Fruit fly (Drosophila melanogaster) whole organism, embryonic: ENCODE data around the gene kay.

Experiments used
- Bdp1 ChIP-seq: fragments of 200-800 bp; sonication (Bioruptor generic); optimal IDR thresholded peaks from 3 replicates; lab custom pipeline; 2016; ENCODE audit warnings: missing biosample characterization, missing genetic modification characterization
- CG1024 ChIP-seq: fragments of 200-800 bp; sonication (Bioruptor generic); IDR thresholded peaks from 2 replicates; pipeline ENCODE4 v1.3.6; 2022; ENCODE audit warnings: missing biosample characterization, missing genetic modification characterization
- CG10321 ChIP-seq: fragments of 200-800 bp; sonication (Bioruptor generic); IDR thresholded peaks from 2 replicates; pipeline ENCODE4 v1.3.6; 2022; ENCODE audit warnings: missing biosample characterization, missing genetic modification characterization
- CG10431 ChIP-seq: fragments of 200-800 bp; sonication (Bioruptor generic); optimal IDR thresholded peaks from 3 replicates; lab custom pipeline; 2018; ENCODE audit warnings: missing biosample characterization, mild to moderate bottlenecking, missing genetic modification characterization
- CG10654 ChIP-seq: fragments of 200-800 bp; sonication (Bioruptor generic); optimal IDR thresholded peaks from 2 replicates; lab custom pipeline; 2016; ENCODE audit warnings: missing biosample characterization, missing genetic modification characterization
- CG12155 ChIP-seq: fragments of 200-800 bp; sonication (Bioruptor generic); optimal IDR thresholded peaks from 3 replicates; lab custom pipeline; 2016; ENCODE audit warnings: missing biosample characterization, missing genetic modification characterization
- CG12942 ChIP-seq: fragments of 200-800 bp; sonication (Bioruptor generic); optimal IDR thresholded peaks from 3 replicates; lab custom pipeline; 2016; ENCODE audit warnings: missing biosample characterization, missing genetic modification characterization
- CG16815 ChIP-seq: fragments of 200-800 bp; sonication (Bioruptor generic); optimal IDR thresholded peaks from 3 replicates; lab custom pipeline; 2017; ENCODE audit warnings: missing biosample characterization, mild to moderate bottlenecking, missing genetic modification characterization
- CG17359 ChIP-seq: fragments of 200-800 bp; sonication (Bioruptor generic); optimal IDR thresholded peaks from 3 replicates; lab custom pipeline; 2018; ENCODE audit warnings: missing biosample characterization, mild to moderate bottlenecking, missing genetic modification characterization, moderate library complexity
- CG1832 ChIP-seq: fragments of 200-800 bp; sonication (Bioruptor generic); optimal IDR thresholded peaks from 2 replicates; lab custom pipeline; 2017; ENCODE audit warnings: missing biosample characterization, mild to moderate bottlenecking, missing genetic modification characterization, inconsistent platforms
- CG2116 ChIP-seq: fragments of 200-800 bp; sonication (Bioruptor generic); optimal IDR thresholded peaks from 3 replicates; lab custom pipeline; 2018; ENCODE audit warnings: missing biosample characterization, mild to moderate bottlenecking, missing genetic modification characterization
- CG2120 ChIP-seq: fragments of 200-800 bp; sonication (Bioruptor generic); optimal IDR thresholded peaks from 3 replicates; lab custom pipeline; 2016; ENCODE audit warnings: missing biosample characterization, missing genetic modification characterization
- CG2712 ChIP-seq: fragments of 200-800 bp; optimal IDR thresholded peaks from 3 replicates; lab custom pipeline; 2019; ENCODE audit warnings: missing biosample characterization, mild to moderate bottlenecking, missing genetic modification characterization, moderate library complexity
- CG2889 ChIP-seq: fragments of 200-800 bp; sonication (Bioruptor generic); IDR thresholded peaks from 3 replicates; pipeline ENCODE4 v1.3.6; 2022; ENCODE audit warnings: missing biosample characterization, missing genetic modification characterization
- CG30403 ChIP-seq: fragments of 200-800 bp; sonication (Bioruptor generic); optimal IDR thresholded peaks from 3 replicates; lab custom pipeline; 2016; ENCODE audit warnings: missing biosample characterization, missing genetic modification characterization
- CG5245 ChIP-seq: fragments of 200-800 bp; sonication (Bioruptor generic); optimal IDR thresholded peaks from 3 replicates; lab custom pipeline; 2016; ENCODE audit warnings: missing biosample characterization, missing genetic modification characterization
- CG6689 ChIP-seq: fragments of 200-800 bp; sonication (Bioruptor generic); IDR thresholded peaks from 2 replicates; pipeline ENCODE4 v1.3.6; 2022; ENCODE audit warnings: missing biosample characterization, missing genetic modification characterization
- CG7271 ChIP-seq: fragments of 200-800 bp; sonication (Bioruptor generic); optimal IDR thresholded peaks from 2 replicates; lab custom pipeline; 2018; ENCODE audit warnings: missing biosample characterization, mild to moderate bottlenecking, missing genetic modification characterization, moderate library complexity
- CG8359 ChIP-seq: fragments of 200-800 bp; sonication (Bioruptor generic); optimal IDR thresholded peaks from 2 replicates; lab custom pipeline; 2017; ENCODE audit warnings: missing biosample characterization, mild to moderate bottlenecking, missing genetic modification characterization, borderline replicate concordance
- Fer3 ChIP-seq: fragments of 200-800 bp; sonication (Bioruptor generic); optimal IDR thresholded peaks from 2 replicates; lab custom pipeline; 2018; ENCODE audit warnings: missing biosample characterization, mild to moderate bottlenecking, missing genetic modification characterization, moderate library complexity
- HLH3B ChIP-seq: fragments of 200-800 bp; sonication (Bioruptor generic); IDR thresholded peaks from 2 replicates; pipeline ENCODE4 v1.3.6; 2022; ENCODE audit warnings: missing biosample characterization, missing genetic modification characterization
- HLH4C ChIP-seq: fragments of 200-800 bp; sonication (Bioruptor generic); IDR thresholded peaks from 3 replicates; pipeline ENCODE4 v1.3.6; 2022; ENCODE audit warnings: missing biosample characterization, missing genetic modification characterization; ENCODE audit not compliant: partially characterized antibody
- NC2α ChIP-seq: fragments of 200-800 bp; sonication (Bioruptor generic); optimal IDR thresholded peaks from 2 replicates; lab custom pipeline; 2016; ENCODE audit warnings: missing biosample characterization, missing genetic modification characterization
- Nf-YA ChIP-seq: fragments of 200-800 bp; sonication (Bioruptor generic); IDR thresholded peaks from 2 replicates; pipeline ENCODE4 v1.3.6; 2022; ENCODE audit warnings: missing biosample characterization, missing genetic modification characterization
- Oli ChIP-seq: fragments of 200-800 bp; sonication (Bioruptor generic); optimal IDR thresholded peaks from 2 replicates; lab custom pipeline; 2018; ENCODE audit warnings: missing biosample characterization, mild to moderate bottlenecking, missing genetic modification characterization, moderate library complexity
- Sox102F ChIP-seq: fragments of 200-800 bp; sonication (Bioruptor generic); optimal IDR thresholded peaks from 2 replicates; lab custom pipeline; 2018; ENCODE audit warnings: missing biosample characterization, mild to moderate bottlenecking, missing genetic modification characterization, moderate library complexity
- Usf ChIP-seq: fragments of 200-800 bp; sonication (Bioruptor generic); optimal IDR thresholded peaks from 2 replicates; lab custom pipeline; 2017; ENCODE audit warnings: missing genotype, missing biosample characterization, missing genetic modification characterization
- ap ChIP-seq: fragments of 200-800 bp; sonication (Bioruptor generic); IDR thresholded peaks from 2 replicates; pipeline ENCODE4 v1.3.6; 2022; ENCODE audit warnings: missing biosample characterization, missing genetic modification characterization
- bsh ChIP-seq, 2 experiments: fragments of 200-800 bp; sonication (Bioruptor generic); optimal IDR thresholded peaks; 2 replicates each; lab custom pipeline; 2017 to 2018; ENCODE audit warnings: mild to moderate bottlenecking in 2 of 2, missing biosample characterization in 2 of 2, missing genetic modification characterization in 2 of 2, moderate library complexity in 1 of 2
- cato ChIP-seq: fragments of 200-800 bp; sonication (Bioruptor generic); optimal IDR thresholded peaks from 2 replicates; lab custom pipeline; 2016; ENCODE audit warnings: missing biosample characterization, missing genetic modification characterization, borderline replicate concordance
- cwo ChIP-seq: fragments of 200-800 bp; sonication (Bioruptor generic); optimal IDR thresholded peaks from 3 replicates; lab custom pipeline; 2017; ENCODE audit warnings: missing biosample characterization, missing genetic modification characterization, mild to moderate bottlenecking, moderate library complexity, missing genetic modification reagents
- dmrt11E ChIP-seq: fragments of 200-800 bp; sonication (Bioruptor generic); optimal IDR thresholded peaks from 3 replicates; lab custom pipeline; 2018; ENCODE audit warnings: missing biosample characterization, mild to moderate bottlenecking, missing genetic modification characterization, moderate library complexity
- dpn ChIP-seq, 2 experiments: fragments of 200-800 bp; sonication (Bioruptor generic); optimal IDR thresholded peaks; 3 replicates each; lab custom pipeline; 2016; ENCODE audit warnings: missing biosample characterization in 2 of 2, missing genetic modification characterization in 2 of 2
- en ChIP-seq: fragments of 200-800 bp; sonication (Bioruptor generic); optimal IDR thresholded peaks from 2 replicates; lab custom pipeline; 2016; ENCODE audit warnings: missing biosample characterization, missing genetic modification characterization
- fu2 ChIP-seq: fragments of 200-800 bp; sonication (Bioruptor generic); optimal IDR thresholded peaks from 2 replicates; lab custom pipeline; 2016; ENCODE audit warnings: missing biosample characterization, missing genetic modification characterization
- gem ChIP-seq: fragments of 200-800 bp; sonication (Bioruptor generic); optimal IDR thresholded peaks from 2 replicates; lab custom pipeline; 2019; ENCODE audit warnings: missing biosample characterization, mild to moderate bottlenecking, missing genetic modification characterization, moderate library complexity
- grau ChIP-seq: fragments of 200-800 bp; optimal IDR thresholded peaks from 3 replicates; lab custom pipeline; 2019; ENCODE audit warnings: missing biosample characterization, mild to moderate bottlenecking, missing genetic modification characterization, moderate library complexity
- gro ChIP-seq: fragments of 200-800 bp; sonication (Bioruptor generic); optimal IDR thresholded peaks from 2 replicates; lab custom pipeline; 2016; ENCODE audit warnings: missing biosample characterization, missing genetic modification characterization
- gsb ChIP-seq: fragments of 200-800 bp; sonication (Bioruptor generic); IDR thresholded peaks from 2 replicates; pipeline ENCODE4 v1.3.6; 2022; ENCODE audit warnings: missing biosample characterization, missing genetic modification characterization
- ind ChIP-seq: fragments of 200-800 bp; sonication (Bioruptor generic); optimal IDR thresholded peaks from 3 replicates; lab custom pipeline; 2016; ENCODE audit warnings: missing biosample characterization, missing genetic modification characterization
- lov ChIP-seq, 2 experiments: fragments of 200-800 bp in 1 of 2; fragments of >200 bp in 1 of 2; sonication (Bioruptor generic) in 1 of 2; IDR thresholded peaks in 1 of 2; optimal IDR thresholded peaks in 1 of 2; 2 replicates in 1 of 2; 3 replicates in 1 of 2; pipeline versions ENCODE4 v1.3.6 to Lab custom; 2017 to 2022; ENCODE audit warnings: missing biosample characterization in 1 of 2, missing genetic modification characterization in 1 of 2
- onecut ChIP-seq: fragments of 200-800 bp; sonication (Bioruptor generic); IDR thresholded peaks from 2 replicates; pipeline ENCODE4 v1.3.6; 2022; ENCODE audit warnings: missing biosample characterization, missing genetic modification characterization
- pan ChIP-seq, 4 experiments: fragments of >200 bp in 3 of 4; fragments of 200-800 bp in 1 of 4; sonication (Bioruptor generic) in 1 of 4; optimal IDR thresholded peaks in 3 of 4; IDR thresholded peaks in 1 of 4; 2 replicates each; pipeline versions ENCODE4 v1.3.6 to Lab custom; 2017 to 2022; ENCODE audit warnings: missing biosample characterization in 2 of 4, missing genetic modification characterization in 2 of 4, mixed read lengths in 1 of 4
- pb ChIP-seq: fragments of 200-800 bp; sonication (Bioruptor generic); optimal IDR thresholded peaks from 3 replicates; lab custom pipeline; 2016; ENCODE audit warnings: missing biosample characterization, missing genetic modification characterization
- phol ChIP-seq: fragments of 200-800 bp; sonication (Bioruptor generic); optimal IDR thresholded peaks from 3 replicates; lab custom pipeline; 2018; ENCODE audit warnings: missing biosample characterization, mild to moderate bottlenecking, missing genetic modification characterization, moderate library complexity
- pum ChIP-seq: fragments of 200-800 bp; sonication (Bioruptor generic); optimal IDR thresholded peaks from 2 replicates; lab custom pipeline; 2016; ENCODE audit warnings: missing biosample characterization, missing genetic modification characterization
- repo ChIP-seq: fragments of 200-800 bp; sonication (Bioruptor generic); optimal IDR thresholded peaks from 2 replicates; lab custom pipeline; 2016; ENCODE audit warnings: missing biosample characterization, missing genetic modification characterization
- sisA ChIP-seq: fragments of 200-800 bp; sonication (Bioruptor generic); IDR thresholded peaks from 2 replicates; pipeline ENCODE4 v1.3.6; 2022; ENCODE audit warnings: missing biosample characterization, missing genetic modification characterization
- stwl ChIP-seq: fragments of 200-800 bp; sonication (Bioruptor generic); optimal IDR thresholded peaks from 3 replicates; lab custom pipeline; 2018; ENCODE audit warnings: missing biosample characterization, mild to moderate bottlenecking, missing genetic modification characterization, moderate library complexity
- wdn ChIP-seq: fragments of 200-800 bp; sonication (Bioruptor generic); IDR thresholded peaks from 2 replicates; pipeline ENCODE4 v1.3.6; 2022; ENCODE audit warnings: missing biosample characterization, missing genetic modification characterization

The kay gene

dm6 chr3R:29717519-29717918, 48.3 kb upstream of the kay start (continued):
- TF ChIP-seq HLH4C (GFP tag; lab: Robert Waterston, UW) (no peak), wdn (GFP tag; lab: Robert Waterston, UW) (no peak), CG12942 (GFP tag; lab: Kevin White, UChicago) (peak; percentile 14), grau (tag; lab: Kevin White, UChicago) (peak; percentile 34), CG2120 (GFP tag; lab: Kevin White, UChicago) (peak; percentile 10), lov (optimal IDR thresholded peaks at IDR 0.05; lab: Kevin White, UChicago) (no peak), lov (GFP tag; IDR thresholded peaks at IDR 0.05; lab: Robert Waterston, UW) (no peak), stwl (tag; lab: Kevin White, UChicago) (no peak), en (GFP tag; lab: Kevin White, UChicago) (no peak), HLH3B (GFP tag; lab: Robert Waterston, UW) (peak; percentile 43), CG2116 (no peak), CG2889 (GFP tag; lab: Robert Waterston, UW) (no peak), CG2712 (peak; percentile 38), Fer3 (peak; percentile 3), CG12155 (GFP tag; lab: Kevin White, UChicago) (no peak), pum (GFP tag; lab: Kevin White, UChicago) (peak; percentile 6), NC2α (GFP tag; lab: Kevin White, UChicago) (no peak), onecut (GFP tag; lab: Robert Waterston, UW) (peak; percentile 9; the same call in 1 of the 2 replicates), cwo (GFP tag; lab: Kevin White, UChicago) (peak; percentile 24), gro (GFP tag; lab: Kevin White, UChicago) (no peak), phol (tag; lab: Kevin White, UChicago) (peak; percentile 50), CG10321 (GFP tag; lab: Robert Waterston, UW) (no peak), repo (no peak), CG7271 (tag; lab: Kevin White, UChicago) (no peak), Oli (tag; lab: Kevin White, UChicago) (peak; percentile 28), Usf (GFP tag; lab: Kevin White, UChicago) (no peak), CG16815 (GFP tag; lab: Kevin White, UChicago) (no peak), gsb (GFP tag; lab: Robert Waterston, UW) (no peak), CG5245 (GFP tag; lab: Kevin White, UChicago) (no peak), Bdp1 (GFP tag; lab: Kevin White, UChicago) (no peak), CG6689 (0 out of 2 replicates have a peak, but pooled peaks have one; percentile 22), pan (optimal IDR thresholded peaks at IDR 0.05; lab: Kevin White, UChicago) (no peak), pan (GFP tag; optimal IDR thresholded peaks at IDR 0.05 in 1 of 2, IDR thresholded peaks at IDR 0.05 in 1 of 2) (peak in 1 of 2 experiments; percentile 25), Sox102F (GFP tag; lab: Kevin White, UChicago) (peak; percentile 73), sisA (GFP tag; lab: Robert Waterston, UW) (peak; percentile 59), CG30403 (peak; percentile 49), CG8359 (no peak), CG1024 (peak; percentile 41; the same call in 1 of the 2 replicates), ap (GFP tag; lab: Robert Waterston, UW) (no peak), CG10431 (GFP tag; lab: Kevin White, UChicago) (no peak), Nf-YA (0 out of 2 replicates have a peak, but pooled peaks have one; percentile 19), bsh (GFP tag; optimal IDR thresholded peaks at IDR 0.05; lab: Kevin White, UChicago) (peak in 1 of 2 experiments; percentile 47), ind (GFP tag; lab: Kevin White, UChicago) (peak; percentile 36), pb (GFP tag; lab: Kevin White, UChicago) (no peak), dmrt11E (peak; percentile 17), fu2 (GFP tag; lab: Kevin White, UChicago) (no peak), cato (no peak), dpn (GFP tag; optimal IDR thresholded peaks at IDR 0.05; lab: Kevin White, UChicago) (peak in 1 of 2 experiments; percentile 17), CG1832 (GFP tag; lab: Kevin White, UChicago) (no peak), gem (tag; lab: Kevin White, UChicago) (peak; percentile 72), CG17359 (tag; lab: Kevin White, UChicago) (peak; percentile 55), CG10654 (GFP tag; lab: Kevin White, UChicago) (peak; percentile 11)
